Fruit fly (Drosophila melanogaster) whole organism: Measurements from ENCODE around the gene omd.

Experiments
- CG8478 ChIP-seq: fragments of >200 bp; optimal IDR thresholded peaks from 2 replicates; lab custom pipeline; 2018; ENCODE audit warnings: inconsistent platforms
- Dll ChIP-seq: fragments of >200 bp; optimal IDR thresholded peaks from 2 replicates; lab custom pipeline; 2017
- EcR ChIP-seq, 2 experiments: fragments of >200 bp; optimal IDR thresholded peaks; 2 replicates each; lab custom pipeline; 2017; ENCODE audit warnings: missing biosample characterization in 2 of 2, missing genetic modification characterization in 2 of 2, missing genetic modification reagents in 2 of 2
- pan ChIP-seq: fragments of >200 bp; optimal IDR thresholded peaks from 2 replicates; lab custom pipeline; 2017
- psq ChIP-seq: fragments of >200 bp; optimal IDR thresholded peaks from 2 replicates; lab custom pipeline; 2017
- usp ChIP-seq: fragments of >200 bp; optimal IDR thresholded peaks from 2 replicates; lab custom pipeline; 2017; ENCODE audit warnings: missing biosample characterization, missing genetic modification characterization, mixed read lengths

- TF ChIP-seq Dll (lab: Kevin White, UChicago) (no peak), psq (no peak), pan (lab: Kevin White, UChicago) (no peak), usp (GFP tag; lab: Kevin White, UChicago) (no peak), EcR (GFP tag; optimal IDR thresholded peaks at IDR 0.05; lab: Kevin White, UChicago) (no peak), CG8478 (lab: Kevin White, UChicago) (no peak)
These were observed 13.7 kb upstream of the omd start, which contains the start of gene f-cup for dm6 chr3R:13700738-13701137.
